Worm (Caenorhabditis elegans) whole organism, midembryonic: ENCODE results near the gene dhs-19.

Source experiments
- cog-1 ChIP-seq: sonication (generic microtip); optimal IDR thresholded peaks from 2 replicates; lab custom pipeline; 2016; ENCODE audit warnings: missing genetic modification characterization, missing compliant biosample characterization
- flt-1 ChIP-seq: fragments of 200-800 bp; sonication (Bioruptor generic); IDR thresholded peaks from 2 replicates; pipeline ENCODE4 v1.3.6; 2022; ENCODE audit warnings: missing genetic modification characterization, missing compliant biosample characterization
- tab-1 ChIP-seq: fragments of 200-800 bp; sonication (Bioruptor generic); IDR thresholded peaks from 2 replicates; pipeline ENCODE4 v1.3.6; 2022; ENCODE audit warnings: missing genetic modification characterization, missing compliant biosample characterization

DNA sequence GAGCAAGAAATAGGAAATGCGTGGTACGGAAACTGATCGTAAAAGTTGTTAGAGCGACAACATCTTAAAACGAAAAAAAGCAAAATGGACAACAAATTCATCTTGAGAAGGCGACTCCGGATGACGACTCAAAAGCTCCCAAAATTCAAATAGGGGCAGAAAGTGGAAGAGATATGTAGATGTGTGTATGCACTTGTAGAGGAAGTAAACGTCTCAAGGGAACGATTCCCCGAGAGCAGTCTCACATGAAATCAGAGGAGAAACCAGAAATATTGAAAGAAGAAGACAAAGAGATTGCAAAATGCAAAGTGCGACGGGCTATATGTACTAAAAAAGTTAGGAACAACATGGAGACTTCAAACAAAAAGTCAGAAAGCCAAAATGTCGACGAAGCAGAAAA is 46.8 kb downstream of the dhs-19 start, which contains the start of gene F57B7.2:
- no peak for TF ChIP-seq flt-1 (GFP tag; lab: Robert Waterston, UW)
- no peak for TF ChIP-seq tab-1 (GFP tag; lab: Robert Waterston, UW)
- TF ChIP-seq cog-1 = no peak
